Worm (Caenorhabditis elegans): Measurements from ENCODE around the gene T04A8.8.

The T04A8.8 gene

DNA sequence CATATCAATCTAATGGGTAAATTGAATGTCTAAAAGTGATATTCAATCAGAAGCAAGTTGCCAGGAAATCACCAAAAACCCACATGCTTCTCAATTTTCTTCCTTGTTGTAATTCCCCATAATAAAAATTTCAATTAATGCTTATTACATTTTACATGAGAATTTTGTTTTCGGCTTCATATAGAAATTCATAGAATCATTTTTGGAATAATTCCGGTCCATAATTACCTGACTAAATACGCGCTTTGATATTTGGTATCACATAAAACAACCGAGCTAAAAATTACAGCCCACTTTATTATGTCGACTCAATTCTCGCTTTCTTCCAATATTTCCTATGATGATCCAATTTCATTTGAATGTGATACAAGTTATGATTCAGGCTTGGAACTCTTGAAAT is 21.8 kb upstream of the T04A8.8 start, which contains the start of gene srg-13:
Gene srg-13, plus strand, starts transcription at position 301 of the 400 bp plus-strand sequence.
- no peak for TF ChIP-seq unc-62 (GFP tag; optimal IDR thresholded peaks at IDR 0.05)

DNA sequence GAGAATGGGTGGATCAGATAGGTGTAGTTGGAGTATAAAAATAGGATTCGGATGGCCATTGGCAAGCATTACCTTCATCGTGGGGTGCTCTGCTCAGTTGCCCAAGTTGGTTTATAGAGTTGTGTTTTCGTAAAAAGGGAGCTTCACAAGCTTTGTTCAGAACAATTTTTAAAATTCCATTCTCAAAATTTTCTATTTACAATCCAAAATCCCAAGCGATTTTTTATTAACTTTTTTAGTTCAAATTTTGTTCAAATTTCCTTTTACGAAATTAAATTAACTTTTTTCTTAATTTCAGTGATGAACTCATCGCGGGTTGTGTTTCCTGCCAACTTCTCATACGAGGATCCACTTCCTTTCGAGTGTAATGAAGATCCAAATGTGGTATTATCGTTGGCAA is 16.3 kb upstream of the T04A8.8 start, which contains the start of gene srg-10:
Gene srg-10, plus strand, starts transcription at position 301 of the 400 bp plus-strand sequence.
- no peak for TF ChIP-seq unc-62 (GFP tag; optimal IDR thresholded peaks at IDR 0.05)

DNA sequence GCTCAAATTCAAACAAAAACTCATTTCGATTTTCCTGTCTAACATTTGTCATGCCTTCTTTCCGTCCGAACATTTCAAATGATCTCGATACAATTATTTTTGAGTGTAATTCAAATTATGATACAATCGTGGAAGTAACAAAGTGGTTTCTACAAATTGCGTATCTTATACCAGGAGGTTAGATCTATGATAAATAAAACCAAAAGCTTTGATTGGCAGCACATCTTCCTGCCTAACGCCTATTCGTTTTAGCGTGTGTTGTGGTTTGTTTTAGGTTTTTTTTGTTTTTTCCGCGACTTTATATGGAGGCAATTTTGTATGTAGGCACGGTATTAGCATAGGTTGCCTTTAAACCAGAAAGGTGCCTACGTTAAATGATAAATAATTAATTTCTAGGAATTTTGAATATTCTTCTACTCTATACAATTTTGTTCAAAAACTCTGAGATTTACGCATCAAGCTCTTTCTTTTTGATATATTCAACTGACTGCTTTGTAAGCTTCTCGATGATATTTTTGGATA is 13.8 kb upstream of the T04A8.8 start, which contains the start of gene srg-11:
Gene srg-11, plus strand, starts transcription at position 51 of the 522 bp plus-strand sequence.
- TF ChIP-seq unc-62 (GFP tag; optimal IDR thresholded peaks at IDR 0.05), result no peak

DNA sequence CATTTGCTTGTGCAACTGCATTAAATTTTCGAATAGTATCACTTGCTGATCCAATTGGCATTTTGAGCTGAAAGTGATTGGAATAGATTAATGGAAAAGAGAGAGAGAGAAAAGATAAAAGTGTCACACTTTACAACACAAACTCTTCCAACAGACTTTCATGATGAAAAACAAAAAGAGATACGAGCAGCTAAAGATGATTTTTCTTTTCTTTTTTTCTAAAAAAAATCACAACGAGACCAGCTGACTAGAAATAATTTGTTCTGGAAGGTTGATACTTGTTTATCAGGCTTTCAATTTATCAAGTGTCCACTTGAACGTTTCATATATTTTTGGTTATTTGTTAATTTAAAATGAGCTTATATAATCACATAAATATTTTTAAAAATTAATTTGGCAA is 6.7 kb upstream of the T04A8.8 start:
- no peak for TF ChIP-seq unc-62 (GFP tag; optimal IDR thresholded peaks at IDR 0.05)

DNA sequence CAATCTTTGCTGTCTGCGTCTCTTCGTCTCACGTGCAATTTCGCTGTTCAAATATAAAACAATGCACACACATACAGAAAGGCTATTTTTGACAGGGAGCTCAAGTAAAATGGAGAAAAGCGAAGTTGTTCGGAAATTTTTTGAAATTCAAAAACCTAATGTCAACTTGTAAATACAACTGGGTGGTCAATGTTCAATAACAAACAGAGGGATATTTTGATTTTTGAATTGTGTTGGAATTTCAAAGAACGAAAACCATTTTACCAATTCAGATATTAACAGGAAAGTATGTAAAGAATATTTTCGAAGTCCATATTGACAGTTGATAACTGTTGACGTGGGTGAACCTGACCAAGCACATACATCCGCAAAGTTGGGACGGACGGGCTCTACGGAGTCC is 5.4 kb upstream of the T04A8.8 start, which contains the start of gene tag-243:
Gene tag-243, minus strand, starts transcription at position 101 of the 400 bp plus-strand sequence.
- TF ChIP-seq unc-62 (GFP tag; optimal IDR thresholded peaks at IDR 0.05), result no peak

DNA sequence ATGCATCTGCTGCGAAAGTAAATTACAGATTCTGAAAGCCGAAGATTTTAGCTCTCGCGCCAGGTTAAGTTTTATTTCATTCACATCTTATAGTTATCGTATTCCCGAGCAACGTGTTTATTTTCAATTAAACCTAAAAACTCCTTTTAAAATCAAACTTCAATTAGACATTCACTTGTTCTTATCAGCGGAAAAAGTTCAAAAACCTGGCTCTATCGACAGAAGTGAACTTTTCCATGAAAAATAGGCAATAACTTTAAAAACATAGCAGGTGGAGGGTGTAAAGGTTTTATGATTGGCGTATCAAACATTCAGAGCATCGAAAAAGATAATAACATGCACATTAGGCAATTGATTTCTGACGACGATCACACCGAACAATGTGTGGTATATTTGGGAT is 4.8 kb upstream of the T04A8.8 start, which contains the start of gene ppat-1:
Gene ppat-1, plus strand, starts transcription at position 316 of the 400 bp plus-strand sequence.
- TF ChIP-seq unc-62 (GFP tag; optimal IDR thresholded peaks at IDR 0.05), result no peak

DNA sequence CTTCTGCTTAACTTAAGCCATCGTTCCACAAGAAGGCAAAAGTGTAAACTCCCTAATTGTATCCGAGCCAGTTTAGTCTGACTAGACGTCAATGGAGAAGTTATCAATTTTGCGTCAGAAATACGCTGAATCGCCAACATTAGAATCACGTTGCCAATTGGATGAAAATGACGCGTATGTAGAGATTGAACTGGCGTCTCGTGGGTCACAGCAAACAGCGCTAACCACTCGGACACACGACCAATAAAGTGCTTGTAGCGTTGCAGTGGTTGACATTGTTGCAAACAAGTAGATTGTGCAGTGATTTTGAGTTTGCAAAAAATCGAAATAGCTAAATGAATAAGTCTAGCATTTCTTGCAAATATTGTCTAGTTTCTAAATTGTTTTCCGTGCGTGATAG is 4.2 kb upstream of the T04A8.8 start:
- no peak for TF ChIP-seq unc-62 (GFP tag; optimal IDR thresholded peaks at IDR 0.05)

DNA sequence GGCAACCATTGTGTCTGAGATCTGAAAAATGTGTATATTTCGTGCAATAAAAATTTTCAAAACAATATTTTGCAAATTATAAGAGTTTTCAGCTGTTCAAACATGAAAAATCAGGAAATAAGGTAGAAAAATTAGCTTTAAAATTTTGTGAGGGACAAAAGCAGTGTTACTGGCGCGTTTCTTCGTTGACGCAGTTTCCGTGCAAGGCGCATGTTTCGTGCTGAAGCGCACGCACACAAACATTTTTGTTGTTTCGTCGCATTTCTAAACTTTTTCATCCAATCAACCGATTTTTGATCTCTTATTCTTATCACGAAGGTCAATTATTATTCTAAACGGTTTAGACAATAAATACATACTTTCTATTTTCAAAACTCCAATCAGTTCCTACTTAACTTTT is 514 bp upstream of the T04A8.8 start, which contains the start of gene nifk-1:
Gene nifk-1, minus strand, starts transcription at position 27 of the 400 bp plus-strand sequence.
- TF ChIP-seq unc-62 (GFP tag; optimal IDR thresholded peaks at IDR 0.05), result no peak

DNA sequence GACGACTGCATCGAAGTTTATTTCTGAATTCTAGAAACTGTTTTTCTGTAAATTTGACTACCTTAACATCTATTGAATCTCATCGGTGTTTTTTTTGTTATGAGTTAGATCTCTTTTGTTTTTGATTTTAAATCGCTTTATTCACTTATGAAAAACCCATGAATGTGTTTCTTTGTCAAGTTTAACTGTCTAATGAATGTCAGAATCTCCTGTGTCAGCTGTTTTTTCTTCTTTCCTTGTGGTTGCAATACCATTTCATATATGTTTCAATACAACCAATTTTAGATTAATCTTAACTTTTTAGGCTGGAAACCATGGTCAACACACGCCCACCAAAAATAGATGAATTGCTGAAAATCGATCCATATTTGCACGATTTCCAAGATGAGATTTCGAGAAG is 1.3 kb downstream of the T04A8.8 start, which contains the start of gene T04A8.7:
Gene T04A8.7, plus strand, starts transcription at position 301 of the 400 bp plus-strand sequence.
- no peak for TF ChIP-seq unc-62 (GFP tag; optimal IDR thresholded peaks at IDR 0.05)

DNA sequence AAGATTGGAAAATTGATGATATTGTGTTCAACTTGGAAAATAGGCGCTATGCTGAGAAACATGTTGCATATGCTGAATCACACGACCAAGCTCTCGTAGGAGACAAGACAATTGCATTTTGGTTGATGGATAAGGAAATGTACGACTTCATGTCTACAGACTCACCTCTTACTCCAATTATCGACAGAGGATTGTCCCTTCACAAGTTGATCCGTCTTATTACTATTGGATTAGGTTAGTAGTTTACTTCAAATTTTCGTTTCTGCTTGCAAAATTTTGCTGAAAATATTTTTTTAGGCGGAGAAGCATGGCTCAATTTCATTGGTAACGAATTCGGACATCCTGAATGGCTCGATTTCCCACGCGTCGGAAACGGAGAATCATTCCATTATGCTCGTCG is 3.1 kb downstream of the T04A8.8 start:
- no peak for TF ChIP-seq unc-62 (GFP tag; optimal IDR thresholded peaks at IDR 0.05)

DNA sequence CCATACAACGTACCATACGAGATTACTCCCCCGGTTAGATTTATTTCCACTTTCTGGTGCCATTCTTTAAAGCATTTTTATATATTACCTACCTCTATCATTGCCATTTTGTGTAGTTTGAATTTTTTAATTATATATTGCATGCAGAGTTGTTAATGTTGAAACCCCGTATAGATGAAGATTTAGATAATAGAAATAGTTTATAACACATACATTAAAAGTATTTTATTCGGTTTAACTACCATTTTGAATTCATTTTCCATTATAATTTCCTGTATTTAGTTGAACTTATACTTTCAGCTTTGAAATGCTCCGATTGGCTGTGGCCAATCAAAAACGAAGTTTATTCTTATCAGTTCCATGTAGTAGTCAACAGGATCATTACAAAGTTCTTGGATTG is 4.0 kb downstream of the T04A8.8 start, which contains the start of gene dnj-18:
Gene dnj-18, plus strand, starts transcription at position 301 of the 400 bp plus-strand sequence.
- TF ChIP-seq unc-62 (GFP tag; optimal IDR thresholded peaks at IDR 0.05), result no peak

DNA sequence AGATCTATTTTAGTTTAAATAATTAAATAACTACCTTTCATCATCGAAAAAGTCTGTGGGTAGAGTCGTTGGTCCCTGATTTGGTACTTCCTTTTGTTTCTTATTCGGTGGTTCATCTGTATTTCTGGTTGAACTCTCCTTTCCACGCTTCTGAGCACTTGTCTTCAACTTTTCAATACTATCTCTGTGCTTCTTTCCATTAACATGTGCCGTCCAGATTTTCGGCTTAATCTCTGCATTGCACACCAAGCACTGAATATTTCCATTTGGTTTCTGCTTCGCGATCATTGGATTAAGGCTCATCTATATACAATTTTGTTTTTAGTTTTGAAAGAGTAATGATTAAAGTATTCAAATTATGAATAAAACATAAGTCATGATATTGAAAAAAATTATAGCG is 6.1 kb downstream of the T04A8.8 start, which contains the start of gene sel-13:
Gene sel-13, minus strand, starts transcription at position 303 of the 400 bp plus-strand sequence.
- TF ChIP-seq unc-62 (GFP tag; optimal IDR thresholded peaks at IDR 0.05), result no peak

DNA sequence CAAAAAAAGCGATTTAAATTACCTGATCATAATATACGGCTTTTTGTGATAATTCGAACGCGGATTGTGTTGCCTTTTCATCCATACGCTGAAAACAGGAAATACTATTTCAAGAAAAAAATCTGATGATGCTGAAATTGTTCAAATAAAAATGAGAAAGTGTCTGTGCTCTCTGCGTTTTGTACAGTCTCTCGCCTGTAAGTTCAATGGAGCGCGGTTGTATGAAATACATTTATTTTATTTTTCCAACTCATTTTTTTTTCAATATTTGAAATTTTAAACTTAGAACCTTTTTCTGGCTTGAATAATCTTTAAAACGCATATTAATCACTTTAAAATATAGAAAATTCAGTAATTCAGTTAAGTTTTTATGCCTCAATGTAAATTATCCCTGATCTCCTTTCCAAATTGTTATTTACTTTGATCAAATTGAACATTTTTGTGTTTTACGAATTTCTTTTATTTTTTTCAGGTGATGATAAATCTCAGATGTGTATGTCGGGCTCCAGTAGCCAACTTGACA is 10.2 kb downstream of the T04A8.8 start, which contains the start of the genes clp-2 and mrpl-16:
Gene clp-2, minus strand, starts transcription at position 94 of the 523 bp plus-strand sequence.
Gene mrpl-16, plus strand, starts transcription at position 473 of the 523 bp plus-strand sequence.
- no peak for TF ChIP-seq unc-62 (GFP tag; optimal IDR thresholded peaks at IDR 0.05)

DNA sequence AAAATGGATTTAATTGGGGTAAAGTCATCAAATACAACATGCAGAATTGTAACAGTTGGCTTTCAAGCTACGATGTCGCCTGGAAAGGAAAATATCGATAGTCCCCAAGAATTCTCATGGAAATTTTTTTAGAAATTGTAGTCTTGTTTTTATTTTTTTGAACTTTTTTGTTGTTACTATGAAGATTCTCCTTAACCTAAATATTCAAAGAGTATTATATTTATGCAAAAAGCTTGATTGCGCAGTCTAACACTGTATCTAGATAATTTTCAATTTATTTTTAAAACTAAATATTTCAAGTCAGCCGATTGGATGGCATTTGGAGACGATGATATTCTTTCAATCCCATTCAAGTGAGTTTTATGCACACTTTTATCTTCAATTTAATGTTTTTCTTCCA is 11.4 kb downstream of the T04A8.8 start, which contains the start of gene pgap-2:
Gene pgap-2, plus strand, starts transcription at position 301 of the 400 bp plus-strand sequence.
- TF ChIP-seq unc-62 (GFP tag; optimal IDR thresholded peaks at IDR 0.05), result no peak

DNA sequence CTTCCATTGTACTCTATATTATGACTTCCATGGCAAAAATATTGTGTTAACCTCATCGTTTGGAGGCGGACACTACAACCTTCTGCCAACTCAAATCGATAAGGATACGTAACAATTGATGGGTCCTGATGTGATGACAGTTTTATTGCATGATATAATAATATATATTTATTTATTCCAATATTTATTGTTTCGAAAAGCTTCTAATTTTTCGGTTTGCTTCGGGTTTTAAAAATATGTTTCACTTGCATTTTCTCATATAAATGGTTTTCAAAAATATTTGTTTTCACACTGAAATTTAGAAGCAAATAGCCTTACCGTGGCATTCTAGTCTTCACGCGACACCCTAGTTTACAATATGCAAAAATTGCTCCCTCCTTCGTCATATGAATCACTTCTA is 12.9 kb downstream of the T04A8.8 start, which contains the start of gene T04A8.13:
Gene T04A8.13, plus strand, starts transcription at position 301 of the 400 bp plus-strand sequence.
- no peak for TF ChIP-seq unc-62 (GFP tag; optimal IDR thresholded peaks at IDR 0.05)

DNA sequence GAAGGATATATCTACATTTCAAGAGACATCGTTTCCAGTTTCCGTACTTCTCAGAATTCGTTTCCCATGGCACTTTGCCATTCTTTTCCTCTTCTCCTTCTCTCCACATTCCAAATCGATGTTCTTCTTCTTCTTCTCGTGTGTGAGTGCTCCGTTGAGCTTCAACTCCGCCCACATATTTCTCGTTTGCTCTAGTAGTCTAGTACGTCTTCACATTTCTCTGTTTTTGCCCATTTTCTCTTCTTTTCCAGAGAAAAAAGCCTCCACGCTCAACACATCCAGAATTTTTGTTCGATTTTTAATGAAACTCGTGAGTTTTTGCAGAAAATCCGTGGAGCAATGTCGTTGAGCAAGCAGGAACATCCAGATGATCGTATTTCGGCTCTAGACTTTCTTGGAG is 15.1 kb downstream of the T04A8.8 start, which contains the start of gene T04A8.18:
Gene T04A8.18, plus strand, starts transcription at position 301 of the 400 bp plus-strand sequence.
- TF ChIP-seq unc-62 (GFP tag; optimal IDR thresholded peaks at IDR 0.05), result no peak

DNA sequence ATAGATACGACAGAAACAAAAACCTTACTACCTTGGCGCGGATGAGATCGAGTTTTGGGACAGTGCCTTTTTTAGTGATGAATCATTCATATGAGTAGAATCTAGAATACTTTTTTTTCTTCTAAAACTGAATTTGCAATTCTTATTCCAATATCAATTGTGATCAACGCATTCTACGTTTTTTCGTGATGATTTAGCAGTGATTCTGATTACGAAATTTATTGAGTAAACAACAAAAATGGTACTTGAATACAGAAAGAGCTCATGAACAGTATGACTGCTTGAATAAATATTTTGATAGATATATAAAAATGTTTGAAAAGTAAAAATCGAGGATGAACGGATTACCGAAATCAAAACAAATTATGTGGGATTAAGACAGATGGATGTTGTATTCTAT is 21.3 kb downstream of the T04A8.8 start, which contains the start of gene him-18:
Gene him-18, minus strand, starts transcription at position 101 of the 400 bp plus-strand sequence.
- TF ChIP-seq unc-62 (GFP tag; optimal IDR thresholded peaks at IDR 0.05), result no peak
